Worm (Caenorhabditis elegans) whole organism, mixed stage, embryonic: ENCODE measurements around the gene C12D8.21.

ENCODE experiments used
- blmp-1 ChIP-seq: fragments of 150-350 bp; optimal IDR thresholded peaks from 2 replicates; lab custom pipeline; 2014; ENCODE audit warnings: missing biosample characterization, missing genetic modification characterization
- ces-1 ChIP-seq: fragments of 150-350 bp; optimal IDR thresholded peaks from 2 replicates; lab custom pipeline; 2014; ENCODE audit warnings: missing biosample characterization, missing genetic modification reagents, missing genetic modification characterization
- elt-1 ChIP-seq: sonication (generic microtip); optimal IDR thresholded peaks from 2 replicates; lab custom pipeline; 2017; ENCODE audit warnings: missing genetic modification characterization, mild to moderate bottlenecking, missing compliant biosample characterization, antibody characterized with exemption, moderate library complexity, borderline replicate concordance; ENCODE audit not compliant: insufficient read depth
- ham-2 ChIP-seq: fragments of 200-800 bp; sonication (Bioruptor generic); optimal IDR thresholded peaks from 2 replicates; lab custom pipeline; 2018; ENCODE audit warnings: mild to moderate bottlenecking, missing genetic modification characterization, missing compliant biosample characterization
- hlh-1 ChIP-seq: fragments of 150-350 bp; optimal IDR thresholded peaks from 2 replicates; lab custom pipeline; 2014; ENCODE audit warnings: missing biosample characterization, missing genetic modification reagents, missing genetic modification characterization
- lin-13 ChIP-seq: fragments of 150-350 bp; optimal IDR thresholded peaks from 2 replicates; lab custom pipeline; 2014; ENCODE audit warnings: missing biosample characterization, missing genetic modification characterization
- lsy-2 ChIP-seq: fragments of 150-350 bp; optimal IDR thresholded peaks from 2 replicates; lab custom pipeline; 2014; ENCODE audit warnings: missing biosample characterization, missing genetic modification characterization
- nhr-237 ChIP-seq: fragments of 150-350 bp; optimal IDR thresholded peaks from 2 replicates; lab custom pipeline; 2014; ENCODE audit warnings: missing biosample characterization, missing genetic modification characterization
- nhr-76 ChIP-seq: sonication (generic microtip); optimal IDR thresholded peaks from 2 replicates; lab custom pipeline; 2017; ENCODE audit warnings: missing biosample characterization, missing genetic modification characterization
- ztf-11 ChIP-seq: fragments of 150-350 bp; optimal IDR thresholded peaks from 2 replicates; lab custom pipeline; 2014; ENCODE audit warnings: missing biosample characterization, missing genetic modification characterization

DNA sequence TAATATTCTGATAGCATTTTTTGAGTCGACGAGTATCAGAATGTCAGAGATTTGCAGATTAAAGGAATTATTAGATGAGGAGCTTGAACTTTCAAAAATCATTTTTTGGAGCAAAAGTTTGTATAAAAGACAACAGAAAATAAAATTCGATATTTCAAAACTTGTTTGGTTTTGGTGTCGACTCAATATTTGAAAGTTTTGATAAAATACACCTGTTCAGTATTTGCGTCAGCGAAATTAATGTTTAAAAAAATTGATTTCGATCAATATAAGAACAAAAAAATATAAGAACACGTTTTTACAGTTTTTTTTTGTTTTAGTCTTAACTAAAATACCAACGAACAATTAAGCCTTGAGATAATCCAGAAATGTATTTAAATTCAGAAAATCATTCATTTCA, 20.4 kb downstream of the C12D8.21 start, which contains the start of gene C12D8.13:
- no peak for TF ChIP-seq ztf-11 (tag; lab: Kevin White, UChicago)
- TF ChIP-seq ces-1 (GFP tag; lab: Kevin White, UChicago), result no peak
- TF ChIP-seq lsy-2 (tag; lab: Kevin White, UChicago), result no peak
- no peak for TF ChIP-seq lin-13 (tag; lab: Kevin White, UChicago)
- TF ChIP-seq blmp-1 (tag; lab: Kevin White, UChicago), result no peak
- TF ChIP-seq elt-1, result no peak
- TF ChIP-seq nhr-237 (tag; lab: Kevin White, UChicago), result no peak
- TF ChIP-seq hlh-1 (tag; lab: Kevin White, UChicago), result no peak
- TF ChIP-seq ham-2 (GFP tag; lab: Kevin White, UChicago), result no peak
- no peak for TF ChIP-seq nhr-76 (tag; lab: Kevin White, UChicago)
